Fruit fly (Drosophila melanogaster) whole organism, embryonic: ENCODE data around the gene galla-2.

Experiments used
- Atf-2 ChIP-seq: fragments of 200-800 bp; sonication (Bioruptor generic); optimal IDR thresholded peaks from 2 replicates; lab custom pipeline; 2016; ENCODE audit warnings: missing biosample characterization, missing genetic modification characterization
- BEAF-32 ChIP-seq: fragments of 200-800 bp; sonication (Bioruptor generic); optimal IDR thresholded peaks from 3 replicates; lab custom pipeline; 2017; ENCODE audit warnings: missing biosample characterization, missing genetic modification characterization, mild to moderate bottlenecking, moderate library complexity, missing genetic modification reagents
- CG11456 ChIP-seq: fragments of 200-800 bp; sonication (Bioruptor generic); IDR thresholded peaks from 3 replicates; pipeline ENCODE4 v1.3.6; 2022; ENCODE audit warnings: missing biosample characterization, missing genetic modification characterization
- CG12391 ChIP-seq: fragments of 200-800 bp; sonication (Bioruptor generic); optimal IDR thresholded peaks from 3 replicates; lab custom pipeline; 2018; ENCODE audit warnings: missing biosample characterization, mild to moderate bottlenecking, missing genetic modification characterization, moderate library complexity
- CG14965 ChIP-seq: fragments of 200-800 bp; sonication (Bioruptor generic); optimal IDR thresholded peaks from 2 replicates; lab custom pipeline; 2016; ENCODE audit warnings: missing biosample characterization, missing genetic modification characterization, borderline replicate concordance
- CG1529 ChIP-seq: fragments of 200-800 bp; sonication (Bioruptor generic); optimal IDR thresholded peaks from 3 replicates; lab custom pipeline; 2018; ENCODE audit warnings: missing biosample characterization, missing genetic modification characterization
- CG15479 ChIP-seq: fragments of 200-800 bp; sonication (Bioruptor generic); optimal IDR thresholded peaks from 3 replicates; lab custom pipeline; 2019; ENCODE audit warnings: missing biosample characterization, mild to moderate bottlenecking, missing genetic modification characterization, moderate library complexity
- CG15696 ChIP-seq: fragments of 200-800 bp; sonication (Bioruptor generic); optimal IDR thresholded peaks from 2 replicates; lab custom pipeline; 2019; ENCODE audit warnings: missing biosample characterization, mild to moderate bottlenecking, missing genetic modification characterization, moderate library complexity
- CG1647 ChIP-seq: fragments of 200-800 bp; sonication (Bioruptor generic); optimal IDR thresholded peaks from 3 replicates; lab custom pipeline; 2016; ENCODE audit warnings: missing biosample characterization, missing genetic modification characterization
- CG3065 ChIP-seq: fragments of 200-800 bp; sonication (Bioruptor generic); optimal IDR thresholded peaks from 2 replicates; lab custom pipeline; 2016; ENCODE audit warnings: missing biosample characterization, missing genetic modification characterization
- CG32767 ChIP-seq: fragments of 200-800 bp; sonication (Bioruptor generic); IDR thresholded peaks from 2 replicates; pipeline ENCODE4 v1.3.6; 2022; ENCODE audit warnings: missing biosample characterization, missing genetic modification characterization
- CG34224 ChIP-seq: fragments of 200-800 bp; sonication (Bioruptor generic); IDR thresholded peaks from 3 replicates; pipeline ENCODE4 v1.3.6; 2022; ENCODE audit warnings: missing biosample characterization, missing genetic modification characterization; ENCODE audit not compliant: partially characterized antibody
- CG4707 ChIP-seq: fragments of 200-800 bp; sonication (Bioruptor generic); optimal IDR thresholded peaks from 2 replicates; lab custom pipeline; 2018; ENCODE audit warnings: missing biosample characterization, mild to moderate bottlenecking, missing genetic modification characterization, moderate library complexity
- CG7271 ChIP-seq: fragments of 200-800 bp; sonication (Bioruptor generic); optimal IDR thresholded peaks from 2 replicates; lab custom pipeline; 2018; ENCODE audit warnings: missing biosample characterization, mild to moderate bottlenecking, missing genetic modification characterization, moderate library complexity
- CG7786 ChIP-seq: fragments of 200-800 bp; sonication (Bioruptor generic); optimal IDR thresholded peaks from 2 replicates; lab custom pipeline; 2016; ENCODE audit warnings: missing biosample characterization, missing genetic modification characterization
- CG8478 ChIP-seq: fragments of >200 bp; optimal IDR thresholded peaks from 2 replicates; lab custom pipeline; 2018
- Camta ChIP-seq: fragments of 200-800 bp; sonication (Bioruptor generic); optimal IDR thresholded peaks from 2 replicates; lab custom pipeline; 2016; ENCODE audit warnings: missing biosample characterization, missing genetic modification characterization
- CkIIα-i1 ChIP-seq: fragments of 200-800 bp; sonication (Bioruptor generic); IDR thresholded peaks from 2 replicates; pipeline ENCODE4 v1.3.6; 2022; ENCODE audit warnings: missing biosample characterization, missing genetic modification characterization
- Deaf1 ChIP-seq: fragments of 200-800 bp; optimal IDR thresholded peaks from 3 replicates; lab custom pipeline; 2019; ENCODE audit warnings: missing biosample characterization, mild to moderate bottlenecking, missing genetic modification characterization, moderate library complexity
- Dip2 ChIP-seq: fragments of 200-800 bp; sonication (Bioruptor generic); IDR thresholded peaks from 2 replicates; pipeline ENCODE4 v1.3.6; 2022; ENCODE audit warnings: missing biosample characterization, missing genetic modification characterization
- HLH3B ChIP-seq: fragments of 200-800 bp; sonication (Bioruptor generic); IDR thresholded peaks from 2 replicates; pipeline ENCODE4 v1.3.6; 2022; ENCODE audit warnings: missing biosample characterization, missing genetic modification characterization
- Hr39 ChIP-seq: fragments of >200 bp; optimal IDR thresholded peaks from 2 replicates; lab custom pipeline; 2017
- Med ChIP-seq: fragments of 200-800 bp; sonication (Bioruptor generic); peaks from one replicate; lab custom pipeline; 2016; ENCODE audit warnings: missing biosample characterization, missing genetic modification characterization, mild to moderate bottlenecking, inconsistent platforms, moderate library complexity
- Meics ChIP-seq: fragments of 200-800 bp; sonication (Bioruptor generic); optimal IDR thresholded peaks from 2 replicates; lab custom pipeline; 2017; ENCODE audit warnings: missing biosample characterization, mild to moderate bottlenecking, missing genetic modification characterization
- NFAT ChIP-seq: fragments of 200-800 bp; sonication (Bioruptor generic); IDR thresholded peaks from 2 replicates; pipeline ENCODE4 v1.3.6; 2022; ENCODE audit warnings: missing biosample characterization, missing genetic modification characterization
- NK7.1 ChIP-seq: fragments of 200-800 bp; sonication (Bioruptor generic); optimal IDR thresholded peaks from 3 replicates; lab custom pipeline; 2016; ENCODE audit warnings: missing biosample characterization, missing genetic modification characterization
- TFAM ChIP-seq: fragments of 200-800 bp; sonication (Bioruptor generic); optimal IDR thresholded peaks from 2 replicates; lab custom pipeline; 2017; ENCODE audit warnings: missing biosample characterization, missing genetic modification characterization, inconsistent platforms
- Taf1 ChIP-seq: fragments of 200-800 bp; sonication (Bioruptor generic); IDR thresholded peaks from 2 replicates; pipeline ENCODE4 v1.3.6; 2022; ENCODE audit warnings: missing biosample characterization, missing genetic modification characterization
- Xbp1 ChIP-seq: fragments of 200-800 bp; sonication (Bioruptor generic); optimal IDR thresholded peaks from 3 replicates; lab custom pipeline; 2016; ENCODE audit warnings: missing biosample characterization, mild to moderate bottlenecking, missing genetic modification characterization
- abd-A ChIP-seq: fragments of 200-800 bp; sonication (Bioruptor generic); optimal IDR thresholded peaks from 3 replicates; lab custom pipeline; 2019; ENCODE audit warnings: missing biosample characterization, mild to moderate bottlenecking, missing genetic modification characterization, moderate library complexity
- amos ChIP-seq: fragments of 200-800 bp; sonication (Bioruptor generic); IDR thresholded peaks from 2 replicates; pipeline ENCODE4 v1.3.6; 2022; ENCODE audit warnings: missing biosample characterization, missing genetic modification characterization; ENCODE audit not compliant: partially characterized antibody
- bbx ChIP-seq: fragments of 200-800 bp; sonication (Bioruptor generic); IDR thresholded peaks from 2 replicates; pipeline ENCODE4 v1.3.6; 2022; ENCODE audit warnings: missing biosample characterization, missing genetic modification characterization; ENCODE audit not compliant: partially characterized antibody
- cato ChIP-seq: fragments of 200-800 bp; sonication (Bioruptor generic); optimal IDR thresholded peaks from 2 replicates; lab custom pipeline; 2016; ENCODE audit warnings: missing biosample characterization, missing genetic modification characterization, borderline replicate concordance
- chinmo ChIP-seq: fragments of 200-800 bp; sonication (Bioruptor generic); IDR thresholded peaks from 4 replicates; pipeline ENCODE4 v1.3.6; 2022; ENCODE audit warnings: missing biosample characterization, missing genetic modification characterization; ENCODE audit not compliant: partially characterized antibody
- chm ChIP-seq: fragments of 200-800 bp; sonication (Bioruptor generic); IDR thresholded peaks from 2 replicates; pipeline ENCODE4 v1.3.6; 2022; ENCODE audit warnings: missing biosample characterization, missing genetic modification characterization
- croc ChIP-seq: fragments of 200-800 bp; sonication (Bioruptor generic); conservative IDR thresholded peaks from 3 replicates; pipeline ENCODE4 v1.3.6; 2022; ENCODE audit warnings: missing biosample characterization, missing genetic modification characterization
- crol ChIP-seq: fragments of 200-800 bp; sonication (Bioruptor generic); IDR thresholded peaks from 2 replicates; pipeline ENCODE4 v1.3.6; 2022; ENCODE audit warnings: missing biosample characterization, missing genetic modification characterization
- emc ChIP-seq: fragments of 200-800 bp; sonication (Bioruptor generic); optimal IDR thresholded peaks from 2 replicates; lab custom pipeline; 2016; ENCODE audit warnings: missing biosample characterization, missing genetic modification characterization
- esg ChIP-seq: fragments of 200-800 bp; sonication (Bioruptor generic); conservative IDR thresholded peaks from 2 replicates; pipeline ENCODE4 v1.3.6; 2022; ENCODE audit warnings: missing biosample characterization, missing genetic modification characterization
- eve ChIP-seq, 2 experiments: fragments of >200 bp; optimal IDR thresholded peaks; 2 replicates each; lab custom pipeline; 2017; ENCODE audit warnings: missing biosample characterization in 2 of 2, missing genetic modification characterization in 2 of 2
- fru ChIP-seq: fragments of >200 bp; optimal IDR thresholded peaks from 2 replicates; lab custom pipeline; 2017
- grau ChIP-seq: fragments of 200-800 bp; optimal IDR thresholded peaks from 3 replicates; lab custom pipeline; 2019; ENCODE audit warnings: missing biosample characterization, mild to moderate bottlenecking, missing genetic modification characterization, moderate library complexity
- knrl ChIP-seq: fragments of 200-800 bp; sonication (Bioruptor generic); IDR thresholded peaks from 3 replicates; pipeline ENCODE4 v1.3.6; 2022; ENCODE audit warnings: missing biosample characterization, missing genetic modification characterization; ENCODE audit not compliant: partially characterized antibody
- lab ChIP-seq: fragments of 200-800 bp; sonication (Bioruptor generic); optimal IDR thresholded peaks from 3 replicates; lab custom pipeline; 2017; ENCODE audit warnings: missing biosample characterization, missing genetic modification characterization, mild to moderate bottlenecking, moderate library complexity, missing genetic modification reagents
- org-1 ChIP-seq: fragments of 200-800 bp; sonication (Bioruptor generic); optimal IDR thresholded peaks from 2 replicates; lab custom pipeline; 2017; ENCODE audit warnings: missing biosample characterization, missing genetic modification characterization
- otp ChIP-seq: fragments of 200-800 bp; sonication (Bioruptor generic); IDR thresholded peaks from 3 replicates; pipeline ENCODE4, ENCODE4 v1.3.6; 2022; ENCODE audit warnings: missing biosample characterization, missing genetic modification characterization
- pan ChIP-seq, 4 experiments: fragments of >200 bp in 3 of 4; fragments of 200-800 bp in 1 of 4; sonication (Bioruptor generic) in 1 of 4; optimal IDR thresholded peaks in 3 of 4; IDR thresholded peaks in 1 of 4; 2 replicates each; pipeline versions ENCODE4 v1.3.6 to Lab custom; 2017 to 2022; ENCODE audit warnings: missing biosample characterization in 2 of 4, missing genetic modification characterization in 2 of 4, mixed read lengths in 1 of 4
- pnt ChIP-seq: fragments of 200-800 bp; sonication (Bioruptor generic); optimal IDR thresholded peaks from 3 replicates; lab custom pipeline; 2016; ENCODE audit warnings: missing biosample characterization, missing genetic modification characterization
- sens ChIP-seq: fragments of 200-800 bp; sonication (Bioruptor generic); peaks from one replicate; lab custom pipeline; 2016; ENCODE audit warnings: missing biosample characterization, missing genetic modification characterization
- sisA ChIP-seq: fragments of 200-800 bp; sonication (Bioruptor generic); IDR thresholded peaks from 2 replicates; pipeline ENCODE4 v1.3.6; 2022; ENCODE audit warnings: missing biosample characterization, missing genetic modification characterization
- tgo ChIP-seq: fragments of 200-800 bp; sonication (Bioruptor generic); IDR thresholded peaks from 3 replicates; pipeline ENCODE4 v1.3.6; 2022; ENCODE audit warnings: missing biosample characterization, missing genetic modification characterization
- tna ChIP-seq: fragments of 200-800 bp; sonication (Bioruptor generic); IDR thresholded peaks from 2 replicates; pipeline ENCODE4 v1.3.6; 2022; ENCODE audit warnings: missing biosample characterization, missing genetic modification characterization; ENCODE audit not compliant: partially characterized antibody

galla-2 gene

dm6 chr3L:10871534-10871933 lies 11.2 kb upstream of the galla-2 start:
- no peak for TF ChIP-seq TFAM (GFP tag; lab: Kevin White, UChicago)
- TF ChIP-seq CG11456 (GFP tag; lab: Robert Waterston, UW) = no peak
- TF ChIP-seq sisA (GFP tag; lab: Robert Waterston, UW) = 0 out of 2 replicates have a peak, but pooled peaks have one; percentile 10
- TF ChIP-seq Atf-2 (GFP tag; lab: Kevin White, UChicago) = no peak
- TF ChIP-seq Deaf1 (tag; lab: Kevin White, UChicago) = no peak
- TF ChIP-seq crol = peak; percentile 28; the same call in 1 of the 2 replicates
- TF ChIP-seq CG8478 (lab: Kevin White, UChicago) = peak; percentile 3
- peak; percentile 74 for TF ChIP-seq Hr39 (lab: Kevin White, UChicago)
- TF ChIP-seq CG1647 (GFP tag; lab: Kevin White, UChicago) = no peak
- no peak for TF ChIP-seq abd-A (tag; lab: Kevin White, UChicago)
- TF ChIP-seq sens = peak; percentile 67
- 0 out of 4 replicates have a peak, but pooled peaks have one; percentile 28 for TF ChIP-seq chinmo (GFP tag; lab: Robert Waterston, UW)
- no peak for TF ChIP-seq org-1
- no peak for TF ChIP-seq pnt
- TF ChIP-seq bbx (GFP tag; lab: Robert Waterston, UW) = 0 out of 2 replicates have a peak, but pooled peaks have one; percentile 14
- TF ChIP-seq grau (tag; lab: Kevin White, UChicago) = no peak
- peak; percentile 64 for TF ChIP-seq tna (GFP tag; lab: Robert Waterston, UW)
- TF ChIP-seq croc (GFP tag; lab: Robert Waterston, UW) = no peak
- no peak for TF ChIP-seq eve (GFP tag; optimal IDR thresholded peaks at IDR 0.05; lab: Kevin White, UChicago)
- 0 out of 3 replicates have a peak, but pooled peaks have one; percentile 18 for TF ChIP-seq knrl
- TF ChIP-seq CG32767 (GFP tag; lab: Robert Waterston, UW) = no peak
- no peak for TF ChIP-seq CG15479 (GFP tag; lab: Kevin White, UChicago)
- TF ChIP-seq Med = peak; percentile 18
- TF ChIP-seq CG7271 (tag; lab: Kevin White, UChicago) = no peak
- TF ChIP-seq CG3065 (GFP tag; lab: Kevin White, UChicago) = no peak
- 0 out of 2 replicates have a peak, but pooled peaks have one; percentile 28 for TF ChIP-seq chm
- no peak for TF ChIP-seq Meics (GFP tag; lab: Kevin White, UChicago)
- TF ChIP-seq Xbp1 (GFP tag; lab: Kevin White, UChicago) = no peak
- no peak for TF ChIP-seq CG4707 (GFP tag; lab: Kevin White, UChicago)
- no peak for TF ChIP-seq CG1529 (GFP tag; lab: Kevin White, UChicago)

DNA sequence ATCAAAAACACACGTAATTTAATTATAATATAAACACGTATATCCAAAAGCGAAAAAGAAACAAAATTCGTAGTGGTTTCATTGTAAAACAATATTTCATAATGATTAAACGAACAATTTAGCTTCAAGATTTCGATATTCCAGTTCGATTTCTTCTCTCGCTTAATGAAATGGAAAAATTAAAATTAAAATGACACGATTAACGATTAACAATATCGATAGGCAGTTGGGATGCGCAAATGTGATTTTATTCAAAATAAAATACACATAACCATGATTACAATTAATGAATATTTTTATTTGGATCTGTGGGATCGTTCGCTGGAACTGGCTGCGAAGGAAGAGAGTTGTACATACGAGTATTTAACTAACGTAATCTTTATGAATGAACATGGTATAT lies 6.7 kb upstream of the galla-2 start:
- TF ChIP-seq lab (no peak), Camta (no peak), esg (GFP tag; lab: Robert Waterston, UW) (no peak), pan (optimal IDR thresholded peaks at IDR 0.05; lab: Kevin White, UChicago) (no peak), pan (GFP tag; optimal IDR thresholded peaks at IDR 0.05 in 1 of 2, IDR thresholded peaks at IDR 0.05 in 1 of 2) (no peak), emc (no peak), tgo (GFP tag; lab: Robert Waterston, UW) (no peak), NFAT (GFP tag; lab: Robert Waterston, UW) (no peak), CG34224 (GFP tag; lab: Robert Waterston, UW) (peak; percentile 58; the same call in 2 of the 3 replicates), HLH3B (no peak), Dip2 (GFP tag; lab: Robert Waterston, UW) (no peak), CG7786 (GFP tag; lab: Kevin White, UChicago) (no peak), CG12391 (tag; lab: Kevin White, UChicago) (no peak), Taf1 (no peak), CkIIα-i1 (GFP tag; lab: Robert Waterston, UW) (no peak), otp (GFP tag; lab: Robert Waterston, UW) (no peak), cato (no peak), NK7.1 (GFP tag; lab: Kevin White, UChicago) (no peak), fru (no peak), amos (GFP tag; lab: Robert Waterston, UW) (peak; percentile 33; the same call in 1 of the 2 replicates), CG14965 (GFP tag; lab: Kevin White, UChicago) (no peak), BEAF-32 (GFP tag; lab: Kevin White, UChicago) (peak; percentile 27), CG15696 (tag; lab: Kevin White, UChicago) (no peak)
